Fruit fly (Drosophila melanogaster) whole organism, embryonic: ENCODE results near the gene CG3630.

Source experiments
- Atf6 ChIP-seq: fragments of 200-800 bp; sonication (Bioruptor generic); IDR thresholded peaks from 2 replicates; pipeline ENCODE4 v1.3.6; 2022; ENCODE audit warnings: missing biosample characterization, missing genetic modification characterization
- Bgb ChIP-seq: fragments of 200-800 bp; sonication (Bioruptor generic); IDR thresholded peaks from 2 replicates; pipeline ENCODE4 v1.3.6; 2022; ENCODE audit warnings: missing biosample characterization, missing genetic modification characterization; ENCODE audit not compliant: partially characterized antibody
- C15 ChIP-seq: fragments of 200-800 bp; sonication (Bioruptor generic); IDR thresholded peaks from 3 replicates; pipeline ENCODE4 v1.3.6; 2022; ENCODE audit warnings: missing biosample characterization, missing genetic modification characterization
- CG10274 ChIP-seq: fragments of 200-800 bp; sonication (Bioruptor generic); optimal IDR thresholded peaks from 3 replicates; lab custom pipeline; 2017; ENCODE audit warnings: missing biosample characterization, mild to moderate bottlenecking, missing genetic modification characterization
- CG10366 ChIP-seq: fragments of 200-800 bp; sonication (Bioruptor generic); IDR thresholded peaks from 2 replicates; pipeline ENCODE4 v1.3.6; 2022; ENCODE audit warnings: missing biosample characterization, missing genetic modification characterization
- CG10462 ChIP-seq: fragments of 200-800 bp; sonication (Bioruptor generic); optimal IDR thresholded peaks from 2 replicates; lab custom pipeline; 2016; ENCODE audit warnings: missing biosample characterization, missing genetic modification characterization
- CG11696 ChIP-seq: fragments of 200-800 bp; sonication (Bioruptor generic); IDR thresholded peaks from 2 replicates; pipeline ENCODE4 v1.3.6; 2022; ENCODE audit warnings: missing biosample characterization, missing genetic modification characterization
- CG14441 ChIP-seq: fragments of 200-800 bp; sonication (Bioruptor generic); IDR thresholded peaks from 2 replicates; pipeline ENCODE4 v1.3.6; 2022; ENCODE audit warnings: missing biosample characterization, missing genetic modification characterization
- CG14667 ChIP-seq: fragments of 200-800 bp; sonication (Bioruptor generic); IDR thresholded peaks from 2 replicates; pipeline ENCODE4 v1.3.6; 2022; ENCODE audit warnings: missing biosample characterization, missing genetic modification characterization
- CG31224 ChIP-seq: fragments of 200-800 bp; sonication (Bioruptor generic); IDR thresholded peaks from 2 replicates; pipeline ENCODE4 v1.3.6; 2022; ENCODE audit warnings: missing biosample characterization, missing genetic modification characterization
- CG42726 ChIP-seq: fragments of 200-800 bp; sonication (Bioruptor generic); IDR thresholded peaks from 2 replicates; pipeline ENCODE4 v1.3.6; 2022; ENCODE audit warnings: missing biosample characterization, missing genetic modification characterization; ENCODE audit not compliant: partially characterized antibody
- CG6175 ChIP-seq: fragments of 200-800 bp; sonication (Bioruptor generic); IDR thresholded peaks from 3 replicates; pipeline ENCODE4 v1.3.6; 2022; ENCODE audit warnings: missing biosample characterization, missing genetic modification characterization
- CG6791 ChIP-seq: fragments of 200-800 bp; sonication (Bioruptor generic); IDR thresholded peaks from 3 replicates; pipeline ENCODE4 v1.3.6; 2022; ENCODE audit warnings: missing biosample characterization, missing genetic modification characterization; ENCODE audit not compliant: partially characterized antibody
- CG6813 ChIP-seq: fragments of 200-800 bp; sonication (Bioruptor generic); optimal IDR thresholded peaks from 2 replicates; lab custom pipeline; 2017; ENCODE audit warnings: missing biosample characterization, missing genetic modification characterization, mild to moderate bottlenecking, moderate library complexity, missing genetic modification reagents
- CG8924 ChIP-seq: fragments of 200-800 bp; optimal IDR thresholded peaks from 3 replicates; lab custom pipeline; 2019; ENCODE audit warnings: missing biosample characterization, mild to moderate bottlenecking, missing genetic modification characterization, moderate library complexity
- CG8944 ChIP-seq: fragments of 200-800 bp; sonication (Bioruptor generic); optimal IDR thresholded peaks from 3 replicates; lab custom pipeline; 2016; ENCODE audit warnings: missing biosample characterization, missing genetic modification characterization
- Dfd ChIP-seq, 2 experiments: fragments of >200 bp; optimal IDR thresholded peaks; 2 replicates each; lab custom pipeline; 2017; ENCODE audit warnings: missing biosample characterization in 2 of 2, missing genetic modification characterization in 2 of 2
- E2f2 ChIP-seq: fragments of 200-800 bp; sonication (Bioruptor generic); IDR thresholded peaks from 2 replicates; pipeline ENCODE4 v1.3.6; 2022; ENCODE audit warnings: missing biosample characterization, missing genetic modification characterization
- HHEX ChIP-seq: fragments of 200-800 bp; sonication (Bioruptor generic); optimal IDR thresholded peaks from 3 replicates; lab custom pipeline; 2017; ENCODE audit warnings: missing biosample characterization, mild to moderate bottlenecking, missing genetic modification characterization, missing genetic modification reagents
- HLH4C ChIP-seq: fragments of 200-800 bp; sonication (Bioruptor generic); IDR thresholded peaks from 3 replicates; pipeline ENCODE4 v1.3.6; 2022; ENCODE audit warnings: missing biosample characterization, missing genetic modification characterization; ENCODE audit not compliant: partially characterized antibody
- HLHmδ ChIP-seq: fragments of 200-800 bp; sonication (Bioruptor generic); optimal IDR thresholded peaks from 2 replicates; lab custom pipeline; 2018; ENCODE audit warnings: missing biosample characterization, mild to moderate bottlenecking, missing genetic modification characterization, moderate library complexity
- Hmx ChIP-seq: fragments of 200-800 bp; sonication (Bioruptor generic); optimal IDR thresholded peaks from 2 replicates; lab custom pipeline; 2016; ENCODE audit warnings: missing biosample characterization, missing genetic modification characterization
- Kr ChIP-seq: fragments of 200-800 bp; sonication (Bioruptor generic); optimal IDR thresholded peaks from 2 replicates; lab custom pipeline; 2017; ENCODE audit warnings: missing biosample characterization, mild to moderate bottlenecking, missing genetic modification characterization
- MTF-1 ChIP-seq: fragments of 200-800 bp; sonication (Bioruptor generic); optimal IDR thresholded peaks from 2 replicates; lab custom pipeline; 2018; ENCODE audit warnings: missing biosample characterization, mild to moderate bottlenecking, missing genetic modification characterization, borderline replicate concordance
- NFAT ChIP-seq: fragments of 200-800 bp; sonication (Bioruptor generic); IDR thresholded peaks from 2 replicates; pipeline ENCODE4 v1.3.6; 2022; ENCODE audit warnings: missing biosample characterization, missing genetic modification characterization
- Nf-YB ChIP-seq: fragments of 200-800 bp; sonication (Bioruptor generic); optimal IDR thresholded peaks from 3 replicates; lab custom pipeline; 2019; ENCODE audit warnings: missing biosample characterization, mild to moderate bottlenecking, missing genetic modification characterization, moderate library complexity
- NfI ChIP-seq: fragments of 200-800 bp; sonication (Bioruptor generic); optimal IDR thresholded peaks from 3 replicates; lab custom pipeline; 2018; ENCODE audit warnings: missing biosample characterization, mild to moderate bottlenecking, missing genetic modification characterization, moderate library complexity
- abd-A ChIP-seq: fragments of 200-800 bp; sonication (Bioruptor generic); optimal IDR thresholded peaks from 3 replicates; lab custom pipeline; 2019; ENCODE audit warnings: missing biosample characterization, mild to moderate bottlenecking, missing genetic modification characterization, moderate library complexity
- ap ChIP-seq: fragments of 200-800 bp; sonication (Bioruptor generic); IDR thresholded peaks from 2 replicates; pipeline ENCODE4 v1.3.6; 2022; ENCODE audit warnings: missing biosample characterization, missing genetic modification characterization
- cg ChIP-seq: fragments of 200-800 bp; sonication (Bioruptor generic); optimal IDR thresholded peaks from 3 replicates; lab custom pipeline; 2019; ENCODE audit warnings: missing biosample characterization, mild to moderate bottlenecking, missing genetic modification characterization, moderate library complexity
- chn ChIP-seq: fragments of 200-800 bp; sonication (Bioruptor generic); optimal IDR thresholded peaks from 2 replicates; lab custom pipeline; 2016; ENCODE audit warnings: missing biosample characterization, missing genetic modification characterization
- dm ChIP-seq: fragments of 200-800 bp; sonication (Bioruptor generic); optimal IDR thresholded peaks from 3 replicates; lab custom pipeline; 2016; ENCODE audit warnings: missing biosample characterization, missing genetic modification characterization
- en ChIP-seq: fragments of 200-800 bp; sonication (Bioruptor generic); optimal IDR thresholded peaks from 2 replicates; lab custom pipeline; 2016; ENCODE audit warnings: missing biosample characterization, missing genetic modification characterization
- esg ChIP-seq: fragments of 200-800 bp; sonication (Bioruptor generic); conservative IDR thresholded peaks from 2 replicates; pipeline ENCODE4 v1.3.6; 2022; ENCODE audit warnings: missing biosample characterization, missing genetic modification characterization
- fd102C ChIP-seq: fragments of 200-800 bp; sonication (Bioruptor generic); optimal IDR thresholded peaks from 2 replicates; lab custom pipeline; 2018; ENCODE audit warnings: missing biosample characterization, mild to moderate bottlenecking, missing genetic modification characterization, moderate library complexity
- ham ChIP-seq: fragments of 200-800 bp; sonication (Bioruptor generic); IDR thresholded peaks from 2 replicates; pipeline ENCODE4 v1.3.6; 2022; ENCODE audit warnings: missing biosample characterization, missing genetic modification characterization
- ind ChIP-seq: fragments of 200-800 bp; sonication (Bioruptor generic); optimal IDR thresholded peaks from 3 replicates; lab custom pipeline; 2016; ENCODE audit warnings: missing biosample characterization, missing genetic modification characterization
- lola ChIP-seq, 3 experiments: fragments of >200 bp in 2 of 3; fragments of 200-800 bp in 1 of 3; sonication (Bioruptor generic) in 1 of 3; optimal IDR thresholded peaks; 2 replicates each; lab custom pipeline; 2017 to 2019; ENCODE audit warnings: missing biosample characterization in 3 of 3, missing genetic modification characterization in 3 of 3, mild to moderate bottlenecking in 1 of 3, moderate library complexity in 1 of 3
- luna ChIP-seq: fragments of 200-800 bp; sonication (Bioruptor generic); optimal IDR thresholded peaks from 2 replicates; lab custom pipeline; 2016; ENCODE audit warnings: missing biosample characterization, missing genetic modification characterization
- maf-S ChIP-seq: fragments of 200-800 bp; sonication (Bioruptor generic); optimal IDR thresholded peaks from 2 replicates; lab custom pipeline; 2016; ENCODE audit warnings: missing biosample characterization, missing genetic modification characterization
- pan ChIP-seq, 4 experiments: fragments of >200 bp in 3 of 4; fragments of 200-800 bp in 1 of 4; sonication (Bioruptor generic) in 1 of 4; optimal IDR thresholded peaks in 3 of 4; IDR thresholded peaks in 1 of 4; 2 replicates each; pipeline versions ENCODE4 v1.3.6 to Lab custom; 2017 to 2022; ENCODE audit warnings: missing biosample characterization in 2 of 4, missing genetic modification characterization in 2 of 4, mixed read lengths in 1 of 4
- pfk ChIP-seq: fragments of 200-800 bp; sonication (Bioruptor generic); optimal IDR thresholded peaks from 2 replicates; lab custom pipeline; 2018; ENCODE audit warnings: missing biosample characterization, mild to moderate bottlenecking, missing genetic modification characterization, moderate library complexity
- pnt ChIP-seq: fragments of 200-800 bp; sonication (Bioruptor generic); optimal IDR thresholded peaks from 3 replicates; lab custom pipeline; 2016; ENCODE audit warnings: missing biosample characterization, missing genetic modification characterization
- stwl ChIP-seq: fragments of 200-800 bp; sonication (Bioruptor generic); optimal IDR thresholded peaks from 3 replicates; lab custom pipeline; 2018; ENCODE audit warnings: missing biosample characterization, mild to moderate bottlenecking, missing genetic modification characterization, moderate library complexity
- tap ChIP-seq: fragments of 200-800 bp; optimal IDR thresholded peaks from 3 replicates; lab custom pipeline; 2019; ENCODE audit warnings: missing biosample characterization, mild to moderate bottlenecking, missing genetic modification characterization, moderate library complexity
- tll ChIP-seq, 2 experiments: fragments of 200-800 bp in 1 of 2; fragments of >200 bp in 1 of 2; sonication (Bioruptor generic) in 1 of 2; optimal IDR thresholded peaks; 2 replicates each; lab custom pipeline; 2017 to 2019; ENCODE audit warnings: missing biosample characterization in 2 of 2, missing genetic modification characterization in 2 of 2, mild to moderate bottlenecking in 1 of 2, moderate library complexity in 1 of 2
- zen2 ChIP-seq: fragments of 200-800 bp; sonication (Bioruptor generic); IDR thresholded peaks from 3 replicates; pipeline ENCODE4 v1.3.6; 2022; ENCODE audit warnings: missing biosample characterization, missing genetic modification characterization; ENCODE audit not compliant: partially characterized antibody

CG3630 gene

dm6 chrX:2137587-2138341 is 24.2 kb upstream of the CG3630 start (continued):
- TF ChIP-seq CG31224 (GFP tag; lab: Robert Waterston, UW) (peak; percentile 97), CG8924 (tag; lab: Kevin White, UChicago) (peak; percentile 99), NFAT (GFP tag; lab: Robert Waterston, UW) (peak; percentile 96), CG10462 (GFP tag; lab: Kevin White, UChicago) (peak; percentile 97), zen2 (no peak; the same call in 2 of the 3 replicates), luna (GFP tag; lab: Kevin White, UChicago) (peak; percentile 69), HLHmδ (no peak), CG6813 (GFP tag; lab: Kevin White, UChicago) (peak; percentile 99), MTF-1 (GFP tag; lab: Kevin White, UChicago) (peak; percentile 98), pan (optimal IDR thresholded peaks at IDR 0.05; lab: Kevin White, UChicago) (no peak), pan (GFP tag; optimal IDR thresholded peaks at IDR 0.05 in 1 of 2, IDR thresholded peaks at IDR 0.05 in 1 of 2) (peak in 1 of 2 experiments; percentile 99), ap (GFP tag; lab: Robert Waterston, UW) (peak; percentile 98), tll (GFP tag; optimal IDR thresholded peaks at IDR 0.05; lab: Kevin White, UChicago) (no peak), Bgb (peak; percentile 47; the same call in 1 of the 2 replicates), Hmx (GFP tag; lab: Kevin White, UChicago) (peak; percentile 91), HHEX (GFP tag; lab: Kevin White, UChicago) (peak; percentile 99), ham (GFP tag; lab: Robert Waterston, UW) (peak; percentile 94), cg (GFP tag; lab: Kevin White, UChicago) (peak; percentile 65), chn (peak; percentile 96), CG10366 (peak; percentile 97), CG10274 (GFP tag; lab: Kevin White, UChicago) (peak; percentile 96), CG14667 (GFP tag; lab: Robert Waterston, UW) (peak; percentile 98), CG8944 (GFP tag; lab: Kevin White, UChicago) (peak; percentile 78), CG42726 (no peak; the same call in 1 of the 2 replicates), esg (GFP tag; lab: Robert Waterston, UW) (peak; percentile 99), pnt (peak; percentile 89), lola (GFP tag; optimal IDR thresholded peaks at IDR 0.05; lab: Kevin White, UChicago) (peak in 1 of 3 experiments; percentile 99), dm (GFP tag; lab: Kevin White, UChicago) (peak; percentile 71), pfk (GFP tag; lab: Kevin White, UChicago) (peak; percentile 75), CG11696 (GFP tag; lab: Robert Waterston, UW) (peak; percentile 95), fd102C (GFP tag; lab: Kevin White, UChicago) (peak; percentile 97), en (GFP tag; lab: Kevin White, UChicago) (peak; percentile 91), E2f2 (GFP tag; lab: Robert Waterston, UW) (peak; percentile 79), CG6791 (peak; percentile 68; the same call in 1 of the 3 replicates), Dfd (GFP tag; optimal IDR thresholded peaks at IDR 0.05; lab: Kevin White, UChicago) (no peak), Nf-YB (GFP tag; lab: Kevin White, UChicago) (peak; percentile 88), ind (GFP tag; lab: Kevin White, UChicago) (peak; percentile 99), tap (peak; percentile 99), Kr (peak; percentile 97), HLH4C (peak; percentile 69; the same call in 2 of the 3 replicates), C15 (peak; percentile 97), CG6175 (GFP tag; lab: Robert Waterston, UW) (peak; percentile 96), abd-A (tag; lab: Kevin White, UChicago) (peak; percentile 76), maf-S (GFP tag; lab: Kevin White, UChicago) (peak; percentile 95), Atf6 (peak; percentile 99), CG14441 (GFP tag; lab: Robert Waterston, UW) (peak; percentile 98), stwl (tag; lab: Kevin White, UChicago) (peak; percentile 87), NfI (peak; percentile 99)
